Worm (Caenorhabditis elegans): ENCODE results near the gene sre-49.

Gene sre-49

ce11 chrII:12349866-12350265, 31.2 kb downstream of the sre-49 start:
- peak; percentile 45 for TF ChIP-seq nhr-80 (tag; optimal IDR thresholded peaks at IDR 0.05)
- no peak for TF ChIP-seq cebp-1 (GFP tag; IDR thresholded peaks at IDR 0.05)
- TF ChIP-seq cebp-1 (tag; optimal IDR thresholded peaks at IDR 0.05) = peak; percentile 4
- TF ChIP-seq zfh-2 (GFP tag; conservative IDR thresholded peaks at IDR 0.05) = no peak

ce11 chrII:12350737-12351275, 32.2 kb downstream of the sre-49 start:
- no peak for TF ChIP-seq snpc-1.3 (tag; optimal IDR thresholded peaks at IDR 0.05; ENCODE audit: insufficient read depth)
- no peak for TF ChIP-seq ceh-40 (GFP tag; IDR thresholded peaks at IDR 0.05)
- no peak for TF ChIP-seq chd-7 (tag; optimal IDR thresholded peaks at IDR 0.05)
- no peak for TF ChIP-seq lin-26 (GFP tag; IDR thresholded peaks at IDR 0.05)
- no peak for TF ChIP-seq rec-8 (tag; optimal IDR thresholded peaks at IDR 0.05)
- TF ChIP-seq Y95B8A.8 (GFP tag; IDR thresholded peaks at IDR 0.05) = no peak
- TF ChIP-seq bed-2 (GFP tag; IDR thresholded peaks at IDR 0.05) = no peak
- TF ChIP-seq madf-6 (GFP tag; IDR thresholded peaks at IDR 0.05) = no peak
- TF ChIP-seq cebp-2 (GFP tag; IDR thresholded peaks at IDR 0.05) = no peak
- TF ChIP-seq attf-6 (GFP tag; IDR thresholded peaks at IDR 0.05) = no peak
- no peak for TF ChIP-seq C17E4.6 (GFP tag; IDR thresholded peaks at IDR 0.05)
- TF ChIP-seq B0035.1 (tag; optimal IDR thresholded peaks at IDR 0.05) = no peak
- TF ChIP-seq madf-8 (GFP tag; conservative IDR thresholded peaks at IDR 0.05) = no peak
- TF ChIP-seq cebp-1 (GFP tag; IDR thresholded peaks at IDR 0.05) = no peak
- no peak for TF ChIP-seq cebp-1 (tag; optimal IDR thresholded peaks at IDR 0.05)
- no peak for TF ChIP-seq T26A5.8 (tag; optimal IDR thresholded peaks at IDR 0.05)

ce11 chrII:12352115-12352514, 33.5 kb downstream of the sre-49 start, which contains the start of gene ras-1:
Gene ras-1, minus strand, starts transcription at chrII:12352243.
- TF ChIP-seq unc-62 (GFP tag; optimal IDR thresholded peaks at IDR 0.05) (no peak), ztf-25 (GFP tag; IDR thresholded peaks at IDR 0.05) (no peak), cebp-1 (GFP tag; IDR thresholded peaks at IDR 0.05) (no peak), cebp-1 (tag; optimal IDR thresholded peaks at IDR 0.05) (peak; percentile 27), zfh-2 (GFP tag; conservative IDR thresholded peaks at IDR 0.05) (peak; percentile 70), attf-5 (GFP tag; optimal IDR thresholded peaks at IDR 0.05) (peak; percentile 38), Y79H2A.3 (GFP tag; conservative IDR thresholded peaks at IDR 0.05) (no peak), F49E8.2 (tag; optimal IDR thresholded peaks at IDR 0.05; ENCODE audit: insufficient read depth) (no peak), gei-17 (GFP tag; optimal IDR thresholded peaks at IDR 0.05) (no peak), dox-1 (GFP tag; IDR thresholded peaks at IDR 0.05) (0 out of 2 replicates have a peak, but pooled peaks have one; percentile 33), Y53F4B.3 (GFP tag; IDR thresholded peaks at IDR 0.05) (no peak), B0035.1 (tag; optimal IDR thresholded peaks at IDR 0.05) (no peak), madf-3 (GFP tag; IDR thresholded peaks at IDR 0.05) (no peak), let-607 (tag; optimal IDR thresholded peaks at IDR 0.05) (peak in 1 of 2 experiments; percentile 39), K12H6.12 (tag; optimal IDR thresholded peaks at IDR 0.05) (no peak), mxl-1 (tag; optimal IDR thresholded peaks at IDR 0.05) (no peak), lin-40 (tag; optimal IDR thresholded peaks at IDR 0.05) (peak; percentile 27), F39B2.1 (GFP tag; IDR thresholded peaks at IDR 0.05) (no peak), snpc-1.3 (tag; optimal IDR thresholded peaks at IDR 0.05; ENCODE audit: insufficient read depth) (no peak), lin-35 (GFP tag; optimal IDR thresholded peaks at IDR 0.05) (no peak), lir-1 (GFP tag; conservative IDR thresholded peaks at IDR 0.05) (no peak), zim-3 (tag; optimal IDR thresholded peaks at IDR 0.05) (no peak), hmg-1.2 (GFP tag; IDR thresholded peaks at IDR 0.05) (peak; percentile 24; the same call in 1 of the 2 replicates), chd-7 (tag; optimal IDR thresholded peaks at IDR 0.05) (no peak), egrh-3 (GFP tag; IDR thresholded peaks at IDR 0.05) (no peak), pbrm-1 (GFP tag; IDR thresholded peaks at IDR 0.05) (no peak), ceh-79 (tag; optimal IDR thresholded peaks at IDR 0.05) (no peak), akir-1 (GFP tag; optimal IDR thresholded peaks at IDR 0.05) (no peak), hsf-1 (GFP tag; IDR thresholded peaks at IDR 0.05) (no peak), ceh-100 (GFP tag; IDR thresholded peaks at IDR 0.05) (no peak), lin-26 (GFP tag; IDR thresholded peaks at IDR 0.05) (no peak), F37B4.10 (GFP tag; IDR thresholded peaks at IDR 0.05) (no peak), aptf-3 (GFP tag; IDR thresholded peaks at IDR 0.05) (no peak), T26A5.8 (tag; optimal IDR thresholded peaks at IDR 0.05) (no peak)

All from whole organism, young adult.